Worm (Caenorhabditis elegans) whole organism, L3 larva: ENCODE measurements around the gene fpn-1.2.

Experiments used
- aly-2 ChIP-seq: fragments of 150-350 bp; optimal IDR thresholded peaks from 2 replicates; lab custom pipeline; 2014; ENCODE audit warnings: missing biosample characterization, missing genetic modification characterization
- fkh-10 ChIP-seq: sonication (generic microtip); optimal IDR thresholded peaks from 2 replicates; lab custom pipeline; 2017; ENCODE audit warnings: missing biosample characterization, missing genetic modification reagents, missing genetic modification characterization
- nhr-23 ChIP-seq: fragments of 150-350 bp; optimal IDR thresholded peaks from 2 replicates; lab custom pipeline; 2014; ENCODE audit warnings: missing biosample characterization, missing genetic modification reagents, missing genetic modification characterization
- zag-1 ChIP-seq: fragments of 150-350 bp; optimal IDR thresholded peaks from 2 replicates; lab custom pipeline; 2014; ENCODE audit warnings: missing biosample characterization, missing genetic modification characterization

DNA sequence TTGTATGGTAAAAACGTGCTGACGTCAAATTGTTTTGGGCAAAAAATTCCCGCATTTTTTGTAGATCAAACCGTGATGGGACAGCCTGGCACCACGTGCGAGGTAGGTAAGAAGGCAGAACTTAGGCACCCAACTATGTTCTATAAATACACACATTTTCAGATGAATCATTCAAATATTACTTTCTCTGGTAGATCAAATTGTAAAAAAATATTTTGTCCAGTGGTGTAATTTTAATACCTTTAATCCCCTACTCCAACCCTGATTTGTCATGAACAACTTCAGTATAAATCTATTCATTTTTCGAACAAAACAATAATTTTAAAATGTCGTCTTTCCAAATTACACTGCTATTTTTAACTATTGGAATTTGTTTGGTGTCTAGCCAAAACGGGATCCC lies 30.0 kb upstream of the fpn-1.2 start, which contains the start of gene spig-7:
- TF ChIP-seq zag-1 (tag; lab: Kevin White, UChicago) (no peak), aly-2 (tag; lab: Kevin White, UChicago) (no peak), fkh-10 (GFP tag; lab: Kevin White, UChicago) (no peak), nhr-23 (tag; lab: Kevin White, UChicago) (no peak)
